Worm (Caenorhabditis elegans) whole organism, L4/young adult: ENCODE data around the gene Y54E2A.10.

Experiments
- W03F9.2 ChIP-seq: fragments of 150-350 bp; optimal IDR thresholded peaks from 2 replicates; lab custom pipeline; 2014; ENCODE audit warnings: missing biosample characterization, missing genetic modification characterization
- dao-5 ChIP-seq: sonication (generic microtip); optimal IDR thresholded peaks from 2 replicates; lab custom pipeline; 2016; ENCODE audit warnings: missing genotype, missing genetic modification characterization, moderate library complexity, missing compliant biosample characterization

DNA sequence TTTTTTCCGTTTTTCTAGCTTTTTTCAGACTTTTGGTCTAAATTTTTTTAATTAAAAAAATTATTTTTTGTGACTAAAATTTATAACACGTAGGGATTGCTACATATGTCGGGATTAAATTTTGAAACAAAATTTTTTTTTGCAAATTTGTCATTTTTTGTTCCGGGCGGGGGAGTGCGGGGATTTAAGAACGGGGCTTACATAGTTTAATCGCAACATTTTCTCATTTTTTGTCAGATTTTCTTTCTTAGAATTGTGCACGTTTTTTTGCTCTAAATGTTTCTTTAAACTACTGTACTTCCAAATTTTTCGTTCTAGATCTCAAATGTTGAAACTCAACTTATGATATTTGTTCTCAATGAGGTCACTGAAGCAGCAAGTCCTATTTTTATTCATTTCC is at the start of gene Y54E2A.10:
- TF ChIP-seq W03F9.2 (tag; lab: Kevin White, UChicago): no peak
- TF ChIP-seq dao-5 (tag; lab: Kevin White, UChicago): no peak
